Worm (Caenorhabditis elegans) whole organism, L4 larva: ENCODE measurements around the gene C53B7.2.

Source experiments
- D1046.2 ChIP-seq: fragments of 200-800 bp; sonication (Bioruptor generic); IDR thresholded peaks from 2 replicates; pipeline ENCODE4 v1.3.6; 2022; ENCODE audit warnings: missing genetic modification characterization, missing compliant biosample characterization
- T20F7.1 ChIP-seq: fragments of 200-800 bp; sonication (Bioruptor generic); optimal IDR thresholded peaks from 2 replicates; lab custom pipeline; 2018; ENCODE audit warnings: mild to moderate bottlenecking, missing genetic modification characterization, missing compliant biosample characterization
- Y105C5A.15 ChIP-seq: fragments of 200-800 bp; sonication (Bioruptor generic); IDR thresholded peaks from 2 replicates; pipeline ENCODE4 v1.3.6; 2022; ENCODE audit warnings: missing genetic modification characterization, missing compliant biosample characterization
- ZK337.2 ChIP-seq: fragments of 200-800 bp; sonication (Bioruptor generic); IDR thresholded peaks from 2 replicates; pipeline ENCODE4 v1.3.6; 2022; ENCODE audit warnings: missing genetic modification reagents, missing genetic modification characterization, missing compliant biosample characterization
- ZK546.5 ChIP-seq, 2 experiments: sonication (generic microtip); optimal IDR thresholded peaks; 2 replicates each; lab custom pipeline; 2017; ENCODE audit warnings: missing biosample characterization in 2 of 2, missing genetic modification characterization in 2 of 2
- aha-1 ChIP-seq: fragments of 150-350 bp; peaks from one replicate; lab custom pipeline; 2014; ENCODE audit warnings: missing biosample characterization, missing genetic modification characterization
- arid-1 ChIP-seq: fragments of 200-800 bp; sonication (Bioruptor generic); conservative IDR thresholded peaks from 2 replicates; pipeline ENCODE4 v1.3.6; 2022; ENCODE audit warnings: missing genetic modification reagents, missing genetic modification characterization, missing compliant biosample characterization
- attf-4 ChIP-seq: sonication (generic microtip); optimal IDR thresholded peaks from 3 replicates; lab custom pipeline; 2017; ENCODE audit warnings: missing biosample characterization, missing genetic modification characterization
- ceh-20 ChIP-seq: fragments of 200-800 bp; sonication (Bioruptor generic); IDR thresholded peaks from 2 replicates; pipeline ENCODE4 v1.3.6; 2022; ENCODE audit warnings: missing genetic modification reagents, missing genetic modification characterization, missing compliant biosample characterization
- ceh-62 ChIP-seq: sonication (generic microtip); optimal IDR thresholded peaks from 2 replicates; lab custom pipeline; 2017; ENCODE audit warnings: missing biosample characterization, missing genetic modification characterization
- cey-2 ChIP-seq: sonication (generic microtip); optimal IDR thresholded peaks from 3 replicates; lab custom pipeline; 2017; ENCODE audit warnings: missing genetic modification characterization, mild to moderate bottlenecking, missing compliant biosample characterization, antibody characterized with exemption, borderline replicate concordance; ENCODE audit not compliant: insufficient read depth
- daf-16 ChIP-seq, 3 experiments: sonication (generic microtip); optimal IDR thresholded peaks; 2 replicates each; lab custom pipeline; 2016 to 2017; ENCODE audit warnings: missing genetic modification characterization in 3 of 3, missing genetic modification reagents in 3 of 3, mild to moderate bottlenecking in 2 of 3, missing compliant biosample characterization in 2 of 3, missing biosample characterization in 1 of 3, moderate library complexity in 1 of 3
- dmd-9 ChIP-seq: fragments of 200-800 bp; sonication (Bioruptor generic); IDR thresholded peaks from 2 replicates; pipeline ENCODE4 v1.3.6; 2022; ENCODE audit warnings: missing genetic modification reagents, missing genetic modification characterization, missing compliant biosample characterization
- duxl-1 ChIP-seq: sonication (generic microtip); optimal IDR thresholded peaks from 2 replicates; lab custom pipeline; 2016; ENCODE audit warnings: mild to moderate bottlenecking, missing genetic modification characterization, moderate library complexity, missing compliant biosample characterization; ENCODE audit not compliant: poor library complexity
- dve-1 ChIP-seq: sonication (generic microtip); optimal IDR thresholded peaks from 2 replicates; lab custom pipeline; 2017; ENCODE audit warnings: antibody characterized with exemption, mild to moderate bottlenecking, missing genetic modification characterization, missing compliant biosample characterization; ENCODE audit not compliant: insufficient read depth
- lir-3 ChIP-seq: sonication (generic microtip); optimal IDR thresholded peaks from 2 replicates; lab custom pipeline; 2016; ENCODE audit warnings: mild to moderate bottlenecking, missing genetic modification characterization, missing compliant biosample characterization
- madf-5 ChIP-seq, 2 experiments: fragments of 200-800 bp; sonication (Bioruptor generic); IDR thresholded peaks; 2 replicates each; pipeline ENCODE4 v1.3.6; 2022; ENCODE audit warnings: missing compliant biosample characterization in 2 of 2, missing genetic modification characterization in 2 of 2
- madf-9 ChIP-seq: fragments of 200-800 bp; sonication (Bioruptor generic); conservative IDR thresholded peaks from 2 replicates; pipeline ENCODE4 v1.3.6; 2022; ENCODE audit warnings: missing genetic modification reagents, missing genetic modification characterization, missing compliant biosample characterization
- nhr-10 ChIP-seq: fragments of 150-350 bp; optimal IDR thresholded peaks from 2 replicates; lab custom pipeline; 2014; ENCODE audit warnings: missing biosample characterization, missing genetic modification characterization
- nhr-11 ChIP-seq: fragments of 150-350 bp; optimal IDR thresholded peaks from 2 replicates; lab custom pipeline; 2014; ENCODE audit warnings: missing biosample characterization, missing genetic modification characterization
- nhr-77 ChIP-seq: fragments of 150-350 bp; optimal IDR thresholded peaks from 2 replicates; lab custom pipeline; 2014; ENCODE audit warnings: missing biosample characterization, missing genetic modification characterization
- pha-4 ChIP-seq, 2 experiments: fragments of 150-350 bp in 1 of 2; fragments of 200-800 bp in 1 of 2; sonication (Bioruptor generic) in 1 of 2; IDR thresholded peaks in 1 of 2; optimal IDR thresholded peaks in 1 of 2; 2 replicates each; pipeline versions ENCODE4 v1.3.6 to Lab custom; 2014 to 2022; ENCODE audit warnings: missing genetic modification characterization in 2 of 2, missing genetic modification reagents in 2 of 2, missing biosample characterization in 1 of 2, missing compliant biosample characterization in 1 of 2
- pqm-1 ChIP-seq: sonication (generic microtip); optimal IDR thresholded peaks from 2 replicates; lab custom pipeline; 2017; ENCODE audit warnings: missing biosample characterization, missing genetic modification characterization
- snpc-1.2 ChIP-seq: fragments of 200-800 bp; sonication (Bioruptor generic); IDR thresholded peaks from 2 replicates; pipeline ENCODE4 v1.3.6; 2022; ENCODE audit warnings: missing genetic modification reagents, missing genetic modification characterization, missing compliant biosample characterization
- unc-62 ChIP-seq, 3 experiments: fragments of 150-350 bp in 1 of 3; sonication (generic microtip); optimal IDR thresholded peaks in 2 of 3; peaks in 1 of 3; 1 replicate in 1 of 3; 2 replicates in 2 of 3; lab custom pipeline; 2014 to 2017; ENCODE audit warnings: missing biosample characterization in 3 of 3, missing genetic modification characterization in 3 of 3, missing genetic modification reagents in 3 of 3, missing genotype in 1 of 3
- zag-1 ChIP-seq: fragments of 150-350 bp; optimal IDR thresholded peaks from 2 replicates; lab custom pipeline; 2014; ENCODE audit warnings: missing biosample characterization, missing genetic modification characterization
- ztf-11 ChIP-seq: fragments of 150-350 bp; optimal IDR thresholded peaks from 2 replicates; lab custom pipeline; 2014; ENCODE audit warnings: missing biosample characterization, missing genetic modification characterization

C53B7.2 gene

ce11 chrX:6840670-6841308 is 5.2 kb upstream of the C53B7.2 start, which contains the start of the genes glr-6 and asg-2 (continued):
- TF ChIP-seq D1046.2 (GFP tag; lab: Robert Waterston, UW) = no peak
- TF ChIP-seq nhr-11 (tag; lab: Kevin White, UChicago) = peak; percentile 86
- no peak for TF ChIP-seq dmd-9
- no peak for TF ChIP-seq ztf-11 (tag; lab: Kevin White, UChicago)
- TF ChIP-seq dve-1 (tag; lab: Kevin White, UChicago) = peak; percentile 87
- TF ChIP-seq arid-1 (GFP tag; lab: Robert Waterston, UW) = 0 out of 2 replicates have a peak, but pooled peaks have one; percentile 37
- no peak for TF ChIP-seq attf-4
- TF ChIP-seq Y105C5A.15 (GFP tag; lab: Robert Waterston, UW) = no peak
- no peak for TF ChIP-seq lir-3 (tag; lab: Kevin White, UChicago)
- TF ChIP-seq T20F7.1 (GFP tag; lab: Kevin White, UChicago) = peak; percentile 68
- no peak for TF ChIP-seq zag-1 (tag; lab: Kevin White, UChicago)
- TF ChIP-seq cey-2 = no peak

ce11 chrX:6844394-6845072 is 1.5 kb upstream of the C53B7.2 start, which contains the start of gene C53B7.3:
TSS of gene C53B7.3 (plus strand) at chrX:6844755.
- TF ChIP-seq ZK546.5 (tag; optimal IDR thresholded peaks at IDR 0.05; lab: Kevin White, UChicago) = no peak
- TF ChIP-seq unc-62 (GFP tag; optimal IDR thresholded peaks at IDR 0.05 in 1 of 2; lab: Kevin White, UChicago) = peak in 1 of 2 experiments; percentile 92
- TF ChIP-seq unc-62 (tag; optimal IDR thresholded peaks at IDR 0.05; lab: Kevin White, UChicago) = no peak
- TF ChIP-seq pqm-1 (tag; lab: Kevin White, UChicago) = no peak
- no peak for TF ChIP-seq nhr-10 (tag; lab: Kevin White, UChicago)
- peak in 1 of 2 experiments; percentile 78 for TF ChIP-seq daf-16 (GFP tag; optimal IDR thresholded peaks at IDR 0.05; lab: Kevin White, UChicago)
- TF ChIP-seq daf-16 (tag; optimal IDR thresholded peaks at IDR 0.05; lab: Kevin White, UChicago) = no peak
- TF ChIP-seq pha-4 (GFP tag; IDR thresholded peaks at IDR 0.05; lab: Robert Waterston, UW) = no peak
- peak; percentile 44 for TF ChIP-seq pha-4 (tag; optimal IDR thresholded peaks at IDR 0.05; lab: Kevin White, UChicago)
- TF ChIP-seq madf-9 (GFP tag; lab: Robert Waterston, UW) = no peak
- TF ChIP-seq ceh-62 (tag; lab: Kevin White, UChicago) = no peak

ce11 chrX:6848596-6848995 is 2.6 kb downstream of the C53B7.2 start:
- TF ChIP-seq ceh-20 (no peak), ceh-62 (tag; lab: Kevin White, UChicago) (no peak), nhr-77 (tag; lab: Kevin White, UChicago) (no peak), aha-1 (tag; lab: Kevin White, UChicago) (peak; percentile 72)

- peak in 1 of 2 experiments; percentile 96 for TF ChIP-seq unc-62 (GFP tag; optimal IDR thresholded peaks at IDR 0.05 in 1 of 2; lab: Kevin White, UChicago)
- TF ChIP-seq unc-62 (tag; optimal IDR thresholded peaks at IDR 0.05; lab: Kevin White, UChicago) = no peak
- TF ChIP-seq madf-5 (GFP tag; IDR thresholded peaks at IDR 0.05; lab: Robert Waterston, UW) = no peak
- TF ChIP-seq ZK337.2 (GFP tag; lab: Robert Waterston, UW) = no peak
- TF ChIP-seq duxl-1 (tag; lab: Kevin White, UChicago) = no peak
- TF ChIP-seq aha-1 (tag; lab: Kevin White, UChicago) = peak; percentile 29
Observed at ce11 chrX:6850412-6850811, 4.4 kb downstream of the C53B7.2 start.

- TF ChIP-seq snpc-1.2 (GFP tag; lab: Robert Waterston, UW) (no peak), unc-62 (GFP tag; optimal IDR thresholded peaks at IDR 0.05 in 1 of 2; lab: Kevin White, UChicago) (peak in 1 of 2 experiments; percentile 87), unc-62 (tag; optimal IDR thresholded peaks at IDR 0.05; lab: Kevin White, UChicago) (no peak)
Observed at ce11 chrX:6853318-6853717, 7.3 kb downstream of the C53B7.2 start, which contains the start of gene rig-3. TSS of gene rig-3 (plus strand) at chrX:6853618.
